Fruit fly (Drosophila melanogaster): ENCODE measurements around the gene Rab11.

Gene Rab11

DNA sequence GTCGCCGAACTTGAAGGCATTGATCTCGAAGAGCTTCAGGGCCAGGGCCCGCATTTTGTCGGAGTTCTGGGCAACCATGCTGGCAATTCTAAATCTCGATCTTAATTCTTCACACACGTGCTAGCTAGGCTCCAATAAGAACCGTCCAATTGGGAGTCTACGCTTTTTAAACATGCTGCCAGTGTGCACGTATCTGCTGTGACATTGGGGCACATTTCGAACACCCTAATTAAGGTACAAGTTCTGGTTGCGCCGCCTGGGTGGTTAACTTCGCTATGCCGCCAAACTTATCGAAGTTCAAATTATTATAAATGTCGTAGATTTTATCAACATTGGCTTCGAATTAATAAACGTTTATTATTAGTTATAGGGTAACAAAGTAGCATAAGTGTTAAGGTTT lies 38.1 kb upstream of the Rab11 start, which contains the start of gene r-l (continued):
- TF ChIP-seq bigmax (GFP tag; optimal IDR thresholded peaks at IDR 0.05) (no peak), CG18476 (GFP tag; optimal IDR thresholded peaks at IDR 0.05) (no peak), Dip2 (GFP tag; IDR thresholded peaks at IDR 0.05) (no peak), CG13624 (GFP tag; optimal IDR thresholded peaks at IDR 0.05) (peak; percentile 69), CG14667 (GFP tag; IDR thresholded peaks at IDR 0.05) (no peak), Ets97D (GFP tag; optimal IDR thresholded peaks at IDR 0.05) (peak; percentile 80), Stat92E (GFP tag; optimal IDR thresholded peaks at IDR 0.05) (no peak), luna (GFP tag; optimal IDR thresholded peaks at IDR 0.05) (no peak), CG17361 (GFP tag; IDR thresholded peaks at IDR 0.05) (no peak), B-H1 (GFP tag; IDR thresholded peaks at IDR 0.05) (no peak), CG7357 (GFP tag; IDR thresholded peaks at IDR 0.05) (no peak), al (GFP tag; IDR thresholded peaks at IDR 0.05) (no peak), pros (GFP tag; optimal IDR thresholded peaks at IDR 0.05) (no peak), wor (GFP tag; IDR thresholded peaks at IDR 0.05) (no peak), CG7745 (tag; optimal IDR thresholded peaks at IDR 0.05) (no peak), ATbp (GFP tag; optimal IDR thresholded peaks at IDR 0.05) (no peak), nom (GFP tag; optimal IDR thresholded peaks at IDR 0.05) (no peak), CG10321 (GFP tag; IDR thresholded peaks at IDR 0.05) (no peak), dan (GFP tag; IDR thresholded peaks at IDR 0.05) (no peak), sim (GFP tag; IDR thresholded peaks at IDR 0.05) (no peak), CG17568 (GFP tag; optimal IDR thresholded peaks at IDR 0.05) (no peak), ro (GFP tag; IDR thresholded peaks at IDR 0.05) (no peak), bbx (GFP tag; IDR thresholded peaks at IDR 0.05; ENCODE audit: partially characterized antibody) (no peak), CG10979 (tag; optimal IDR thresholded peaks at IDR 0.05) (no peak), Fer2 (tag; optimal IDR thresholded peaks at IDR 0.05) (no peak), CG9817 (tag; optimal IDR thresholded peaks at IDR 0.05) (no peak), CG7786 (GFP tag; optimal IDR thresholded peaks at IDR 0.05) (no peak), Taf1 (GFP tag; IDR thresholded peaks at IDR 0.05) (no peak), CG3995 (GFP tag; optimal IDR thresholded peaks at IDR 0.05) (no peak), CG6683 (GFP tag; optimal IDR thresholded peaks at IDR 0.05) (no peak), Doc2 (GFP tag; IDR thresholded peaks at IDR 0.05) (no peak), CG34422 (GFP tag; IDR thresholded peaks at IDR 0.05) (no peak), Dad (GFP tag; optimal IDR thresholded peaks at IDR 0.05) (no peak), Hr3 (GFP tag; optimal IDR thresholded peaks at IDR 0.05) (no peak), sd (tag; optimal IDR thresholded peaks at IDR 0.05) (peak; percentile 20), Fer3 (tag; optimal IDR thresholded peaks at IDR 0.05) (no peak), dmrt11E (tag; optimal IDR thresholded peaks at IDR 0.05) (no peak), kay (GFP tag; optimal IDR thresholded peaks at IDR 0.05) (no peak), Fer1 (GFP tag; optimal IDR thresholded peaks at IDR 0.05) (peak; percentile 27), eve (GFP tag; optimal IDR thresholded peaks at IDR 0.05) (no peak), az2 (GFP tag; optimal IDR thresholded peaks at IDR 0.05) (no peak), HLH3B (GFP tag; IDR thresholded peaks at IDR 0.05) (no peak), usp (GFP tag; optimal IDR thresholded peaks at IDR 0.05) (no peak), CG6175 (GFP tag; IDR thresholded peaks at IDR 0.05) (no peak), gcm (GFP tag; optimal IDR thresholded peaks at IDR 0.05) (peak; percentile 2), Usf (GFP tag; optimal IDR thresholded peaks at IDR 0.05) (no peak), klu (GFP tag; IDR thresholded peaks at IDR 0.05) (no peak), pnt (GFP tag; optimal IDR thresholded peaks at IDR 0.05) (no peak), CG12155 (GFP tag; optimal IDR thresholded peaks at IDR 0.05) (no peak), Asciz (GFP tag; optimal IDR thresholded peaks at IDR 0.05) (no peak), chn (GFP tag; optimal IDR thresholded peaks at IDR 0.05) (peak; percentile 8), pfk (GFP tag; optimal IDR thresholded peaks at IDR 0.05) (no peak), D19B (GFP tag; optimal IDR thresholded peaks at IDR 0.05) (no peak)

All from whole organism, embryonic.